Fruit fly (Drosophila melanogaster): ENCODE measurements around the gene CG2924.

Gene CG2924

DNA sequence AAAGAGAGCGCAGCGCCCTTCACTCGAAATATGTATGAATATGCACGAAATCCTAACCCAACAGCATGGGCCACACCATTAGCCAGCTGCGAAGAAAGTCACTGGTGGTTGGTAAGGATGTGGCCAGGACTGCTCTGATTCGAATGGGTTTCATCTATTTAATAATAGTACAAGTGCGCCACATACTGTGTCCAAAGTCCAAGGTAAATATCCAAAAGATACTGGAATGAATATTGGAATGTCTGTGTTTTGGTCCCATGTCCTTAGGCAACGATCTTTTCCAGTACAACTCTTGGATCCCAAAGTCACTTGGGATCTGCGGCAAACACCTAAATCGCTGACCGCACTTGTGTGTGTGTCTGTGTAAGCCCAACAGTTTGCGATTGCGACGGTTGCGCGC, 35.7 kb upstream of the CG2924 start (continued):
- TF ChIP-seq CG6254 (GFP tag; optimal IDR thresholded peaks at IDR 0.05) (no peak), CG3838 (GFP tag; optimal IDR thresholded peaks at IDR 0.05) (no peak), CG7556 (GFP tag; optimal IDR thresholded peaks at IDR 0.05) (peak; percentile 77), ab (GFP tag; optimal IDR thresholded peaks at IDR 0.05) (no peak), CG9609 (GFP tag; optimal IDR thresholded peaks at IDR 0.05) (peak; percentile 38), ac (GFP tag; optimal IDR thresholded peaks at IDR 0.05) (no peak), lmd (GFP tag; IDR thresholded peaks at IDR 0.05) (peak; percentile 66), MESR4 (GFP tag; optimal IDR thresholded peaks at IDR 0.05) (no peak), gro (GFP tag; optimal IDR thresholded peaks at IDR 0.05) (no peak), CG3995 (GFP tag; optimal IDR thresholded peaks at IDR 0.05) (peak; percentile 5), CG17385 (GFP tag; optimal IDR thresholded peaks at IDR 0.05) (no peak), Hand (GFP tag; optimal IDR thresholded peaks at IDR 0.05) (no peak), CG14667 (GFP tag; IDR thresholded peaks at IDR 0.05) (no peak), Doc2 (GFP tag; IDR thresholded peaks at IDR 0.05) (no peak), CG8281 (tag; optimal IDR thresholded peaks at IDR 0.05) (peak; percentile 23), hb (GFP tag; IDR thresholded peaks at IDR 0.05; ENCODE audit: partially characterized antibody) (no peak), CG18619 (GFP tag; optimal IDR thresholded peaks at IDR 0.05) (peak; percentile 50), chn (GFP tag; optimal IDR thresholded peaks at IDR 0.05) (peak; percentile 45), vnd (GFP tag; IDR thresholded peaks at IDR 0.05; ENCODE audit: partially characterized antibody) (no peak), YL-1 (GFP tag; optimal IDR thresholded peaks at IDR 0.05) (no peak), CG1603 (tag; optimal IDR thresholded peaks at IDR 0.05) (peak; percentile 79), dysf (GFP tag; IDR thresholded peaks at IDR 0.05) (peak; percentile 79; the same call in 2 of the 3 replicates), CG32772 (GFP tag; IDR thresholded peaks at IDR 0.05) (peak; percentile 53), slp2 (GFP tag; optimal IDR thresholded peaks at IDR 0.05) (peak; percentile 18), HLH4C (GFP tag; IDR thresholded peaks at IDR 0.05; ENCODE audit: partially characterized antibody) (no peak), Ptx1 (GFP tag; IDR thresholded peaks at IDR 0.05) (peak; percentile 79), CG43689 (GFP tag; IDR thresholded peaks at IDR 0.05) (no peak), inv (GFP tag; IDR thresholded peaks at IDR 0.05; ENCODE audit: partially characterized antibody) (no peak), CG2129 (GFP tag; IDR thresholded peaks at IDR 0.05; ENCODE audit: partially characterized antibody) (no peak), tap (tag; optimal IDR thresholded peaks at IDR 0.05) (peak; percentile 40), sug (tag; optimal IDR thresholded peaks at IDR 0.05) (no peak), ase (GFP tag; IDR thresholded peaks at IDR 0.05) (peak; percentile 53; the same call in 2 of the 3 replicates), CG18011 (GFP tag; optimal IDR thresholded peaks at IDR 0.05) (peak; percentile 14), CG2875 (GFP tag; optimal IDR thresholded peaks at IDR 0.05) (peak; percentile 10), CG12769 (tag; optimal IDR thresholded peaks at IDR 0.05) (peak; percentile 73), Drgx (GFP tag; IDR thresholded peaks at IDR 0.05) (peak; percentile 70), ro (GFP tag; IDR thresholded peaks at IDR 0.05) (no peak), Hr39 (optimal IDR thresholded peaks at IDR 0.05) (no peak), CG9876 (GFP tag; optimal IDR thresholded peaks at IDR 0.05) (no peak), CHES-1-like (GFP tag; optimal IDR thresholded peaks at IDR 0.05) (peak; percentile 43), CG11695 (GFP tag; IDR thresholded peaks at IDR 0.05) (peak; percentile 81), CG1529 (GFP tag; optimal IDR thresholded peaks at IDR 0.05) (peak; percentile 23), zen2 (GFP tag; IDR thresholded peaks at IDR 0.05; ENCODE audit: partially characterized antibody) (no peak), CG13894 (tag; optimal IDR thresholded peaks at IDR 0.05) (no peak), HmgZ (tag; optimal IDR thresholded peaks at IDR 0.05) (peak; percentile 7), MTF-1 (GFP tag; optimal IDR thresholded peaks at IDR 0.05; ENCODE audit: borderline replicate concordance) (no peak), CG7963 (GFP tag; IDR thresholded peaks at IDR 0.05; ENCODE audit: partially characterized antibody) (no peak), CG5180 (GFP tag; optimal IDR thresholded peaks at IDR 0.05) (peak; percentile 50), her (GFP tag; optimal IDR thresholded peaks at IDR 0.05) (peak; percentile 33), CG11504 (tag; optimal IDR thresholded peaks at IDR 0.05) (peak; percentile 82), Myb (GFP tag; optimal IDR thresholded peaks at IDR 0.05) (peak; percentile 34)

Data from whole organism, embryonic.